Worm (Caenorhabditis elegans): ENCODE measurements around the gene F01D5.6.
A peak's percentile ranks its signal among the peaks of the same experiment; 100 is the strongest.

The F01D5.6 gene

ce11 chrII:14006210-14006609 lies at the start of gene F01D5.6:
TSS of gene F01D5.6 (plus strand) at chrII:14006510.
- TF ChIP-seq dmd-8 (GFP tag; IDR thresholded peaks at IDR 0.05) = no peak
- TF ChIP-seq nhr-28 (tag; optimal IDR thresholded peaks at IDR 0.05) = no peak
- TF ChIP-seq nhr-10 (tag; optimal IDR thresholded peaks at IDR 0.05) = no peak
- TF ChIP-seq daf-8 (GFP tag; IDR thresholded peaks at IDR 0.05) = no peak

ce11 chrII:13956529-13956928 lies 49.8 kb upstream of the F01D5.6 start:
- TF ChIP-seq unc-130 (GFP tag; optimal IDR thresholded peaks at IDR 0.05) = no peak
- no peak for TF ChIP-seq nhr-11 (tag; optimal IDR thresholded peaks at IDR 0.05)
- TF ChIP-seq nhr-28 (tag; optimal IDR thresholded peaks at IDR 0.05) = peak; percentile 99
- TF ChIP-seq dmd-9 (GFP tag; IDR thresholded peaks at IDR 0.05) = no peak
- TF ChIP-seq ceh-62 (tag; optimal IDR thresholded peaks at IDR 0.05) = no peak
- TF ChIP-seq mdl-1 (tag; optimal IDR thresholded peaks at IDR 0.05) = no peak
- peak; percentile 51; the same call in 1 of the 2 replicates for TF ChIP-seq nhr-42 (GFP tag; IDR thresholded peaks at IDR 0.05)
- TF ChIP-seq daf-16 (GFP tag; optimal IDR thresholded peaks at IDR 0.05) = peak in 1 of 2 experiments; percentile 21
- TF ChIP-seq daf-16 (tag; optimal IDR thresholded peaks at IDR 0.05) = peak; percentile 89
- no peak for TF ChIP-seq fos-1 (tag; optimal IDR thresholded peaks at IDR 0.05)
- peak; percentile 61; the same call in 1 of the 2 replicates for TF ChIP-seq tra-1 (GFP tag; IDR thresholded peaks at IDR 0.05)
- TF ChIP-seq dmd-8 (GFP tag; IDR thresholded peaks at IDR 0.05) = no peak
- peak; percentile 29 for TF ChIP-seq mep-1 (tag; optimal IDR thresholded peaks at IDR 0.05)
- peak; percentile 90 for TF ChIP-seq nhr-102 (tag; optimal IDR thresholded peaks at IDR 0.05)
- TF ChIP-seq saeg-2 (GFP tag; IDR thresholded peaks at IDR 0.05) = peak; percentile 72; the same call in 1 of the 2 replicates
- peak; percentile 86 for TF ChIP-seq php-3 (GFP tag; IDR thresholded peaks at IDR 0.05)
- TF ChIP-seq mes-2 (tag; optimal IDR thresholded peaks at IDR 0.05; ENCODE audit: poor library complexity, severe bottlenecking) = peak; percentile 37
- peak in 1 of 2 experiments; percentile 42 for TF ChIP-seq unc-62 (GFP tag; optimal IDR thresholded peaks at IDR 0.05 in 1 of 2)
- no peak for TF ChIP-seq unc-62 (tag; optimal IDR thresholded peaks at IDR 0.05)
- TF ChIP-seq dmd-6 (GFP tag; IDR thresholded peaks at IDR 0.05) = peak; percentile 91
- TF ChIP-seq lin-1 (GFP tag; IDR thresholded peaks at IDR 0.05) = peak; percentile 41; the same call in 1 of the 2 replicates
- peak; percentile 93 for TF ChIP-seq pqm-1 (tag; optimal IDR thresholded peaks at IDR 0.05)
- TF ChIP-seq F10B5.3 (tag; optimal IDR thresholded peaks at IDR 0.05) = no peak
- TF ChIP-seq aha-1 (tag) = peak; percentile 64
- peak in 1 of 2 experiments; percentile 48 for TF ChIP-seq lsy-2 (tag; optimal IDR thresholded peaks at IDR 0.05)
- peak in 1 of 2 experiments; percentile 54 for TF ChIP-seq hif-1 (tag; optimal IDR thresholded peaks at IDR 0.05)
- TF ChIP-seq nhr-77 (tag; optimal IDR thresholded peaks at IDR 0.05) = peak; percentile 99
- peak; percentile 84 for TF ChIP-seq hlh-11 (tag; optimal IDR thresholded peaks at IDR 0.05)
- no peak for TF ChIP-seq pha-4 (GFP tag; IDR thresholded peaks at IDR 0.05)
- no peak for TF ChIP-seq pha-4 (tag; optimal IDR thresholded peaks at IDR 0.05)
- no peak for TF ChIP-seq ces-1 (GFP tag; optimal IDR thresholded peaks at IDR 0.05)
- no peak for TF ChIP-seq daf-12 (tag; optimal IDR thresholded peaks at IDR 0.05)
- peak; percentile 69 for TF ChIP-seq lin-38 (GFP tag; IDR thresholded peaks at IDR 0.05)
- peak; percentile 31 for TF ChIP-seq mxl-3 (GFP tag; optimal IDR thresholded peaks at IDR 0.05)
- TF ChIP-seq dve-1 (tag; optimal IDR thresholded peaks at IDR 0.05; ENCODE audit: insufficient read depth) = peak; percentile 76
- no peak for TF ChIP-seq jun-1 (tag; optimal IDR thresholded peaks at IDR 0.05)
- TF ChIP-seq hlh-30 (tag; optimal IDR thresholded peaks at IDR 0.05; ENCODE audit: insufficient read depth) = peak; percentile 50
- TF ChIP-seq mdt-29 (GFP tag; IDR thresholded peaks at IDR 0.05) = no peak
- TF ChIP-seq Y5F2A.4 (GFP tag; optimal IDR thresholded peaks at IDR 0.05) = no peak
- TF ChIP-seq nhr-48 (tag; optimal IDR thresholded peaks at IDR 0.05) = peak; percentile 18
- no peak for TF ChIP-seq snpc-1.2 (GFP tag; IDR thresholded peaks at IDR 0.05)

All from whole organism, L4 larva.